Worm (Caenorhabditis elegans): ENCODE results near the gene skn-1.

The skn-1 gene

ce11 chrIV:5657126-5657666 is 3.0 kb downstream of the skn-1 start (continued):
- TF ChIP-seq C06A6.2 (GFP tag; conservative IDR thresholded peaks at IDR 0.05), result 0 out of 2 replicates have a peak, but pooled peaks have one; percentile 56
- no peak for TF ChIP-seq Y67H2A.10 (GFP tag; conservative IDR thresholded peaks at IDR 0.05)
- TF ChIP-seq lir-1 (GFP tag; conservative IDR thresholded peaks at IDR 0.05), result no peak
- TF ChIP-seq T26A5.8 (tag; optimal IDR thresholded peaks at IDR 0.05), result no peak
- peak; percentile 57 for TF ChIP-seq ztf-26 (tag; optimal IDR thresholded peaks at IDR 0.05)
- TF ChIP-seq F37B4.10 (GFP tag; IDR thresholded peaks at IDR 0.05), result no peak
- peak; percentile 51 for TF ChIP-seq madf-10 (tag; optimal IDR thresholded peaks at IDR 0.05)
- TF ChIP-seq pha-4 (tag; optimal IDR thresholded peaks at IDR 0.05), result no peak
- TF ChIP-seq hmg-1.2 (GFP tag; IDR thresholded peaks at IDR 0.05), result peak; percentile 90
- TF ChIP-seq gei-17 (GFP tag; optimal IDR thresholded peaks at IDR 0.05), result no peak
- no peak for TF ChIP-seq ama-1 (optimal IDR thresholded peaks at IDR 0.05)
- TF ChIP-seq ama-1 (GFP tag; optimal IDR thresholded peaks at IDR 0.05), result no peak
- peak; percentile 9 for TF ChIP-seq ceh-27 (GFP tag; optimal IDR thresholded peaks at IDR 0.05)
- TF ChIP-seq nhr-80 (tag; optimal IDR thresholded peaks at IDR 0.05), result no peak
- TF ChIP-seq ceh-100 (GFP tag; IDR thresholded peaks at IDR 0.05), result no peak
- TF ChIP-seq aptf-2 (GFP tag; conservative IDR thresholded peaks at IDR 0.05), result no peak
- TF ChIP-seq Y53G8AR.9 (GFP tag; conservative IDR thresholded peaks at IDR 0.05), result no peak
- TF ChIP-seq Y79H2A.3 (GFP tag; conservative IDR thresholded peaks at IDR 0.05), result no peak
- TF ChIP-seq ccch-3 (GFP tag; optimal IDR thresholded peaks at IDR 0.05), result no peak
- TF ChIP-seq bed-2 (GFP tag; IDR thresholded peaks at IDR 0.05), result no peak
- no peak for TF ChIP-seq mel-28 (tag; optimal IDR thresholded peaks at IDR 0.05; ENCODE audit: borderline replicate concordance)
- no peak for TF ChIP-seq athp-1 (tag; optimal IDR thresholded peaks at IDR 0.05)
- TF ChIP-seq tbp1 (GFP tag; optimal IDR thresholded peaks at IDR 0.05), result peak; percentile 28
- TF ChIP-seq mcd-1 (GFP tag; IDR thresholded peaks at IDR 0.05), result 0 out of 2 replicates have a peak, but pooled peaks have one; percentile 5
- no peak for TF ChIP-seq K11D2.4 (GFP tag; IDR thresholded peaks at IDR 0.05)
- 0 out of 2 replicates have a peak, but pooled peaks have one; percentile 26 for TF ChIP-seq ceh-91 (GFP tag; IDR thresholded peaks at IDR 0.05)
- peak; percentile 77 for TF ChIP-seq lin-40 (tag; optimal IDR thresholded peaks at IDR 0.05)
- TF ChIP-seq ekl-4 (GFP tag; IDR thresholded peaks at IDR 0.05), result peak; percentile 56; the same call in 1 of the 2 replicates
- no peak for TF ChIP-seq egrh-3 (GFP tag; IDR thresholded peaks at IDR 0.05)
- TF ChIP-seq lsy-27 (tag; optimal IDR thresholded peaks at IDR 0.05; ENCODE audit: borderline replicate concordance, insufficient read depth), result no peak
- no peak for TF ChIP-seq ets-4 (GFP tag; optimal IDR thresholded peaks at IDR 0.05)
- no peak for TF ChIP-seq F49E8.2 (tag; optimal IDR thresholded peaks at IDR 0.05; ENCODE audit: insufficient read depth)
- TF ChIP-seq hsf-1 (GFP tag; IDR thresholded peaks at IDR 0.05), result peak; percentile 56; the same call in 1 of the 2 replicates
- no peak for TF ChIP-seq sdz-38 (tag; optimal IDR thresholded peaks at IDR 0.05)
- TF ChIP-seq nhr-90 (tag; optimal IDR thresholded peaks at IDR 0.05), result peak; percentile 41
- no peak for TF ChIP-seq Y56A3A.18 (GFP tag; IDR thresholded peaks at IDR 0.05)
- peak; percentile 59 for TF ChIP-seq die-1 (tag; optimal IDR thresholded peaks at IDR 0.05)

ce11 chrIV:5655966-5656389 is 4.2 kb downstream of the skn-1 start:
- TF ChIP-seq nfyb-1 (GFP tag; IDR thresholded peaks at IDR 0.05) (peak; percentile 59; the same call in 1 of the 2 replicates), lsy-27 (tag; optimal IDR thresholded peaks at IDR 0.05; ENCODE audit: borderline replicate concordance, insufficient read depth) (no peak), cebp-2 (GFP tag; IDR thresholded peaks at IDR 0.05) (no peak), ztf-3 (GFP tag; optimal IDR thresholded peaks at IDR 0.05) (no peak), Y53G8AR.9 (GFP tag; conservative IDR thresholded peaks at IDR 0.05) (no peak), F37B4.10 (GFP tag; IDR thresholded peaks at IDR 0.05) (no peak), madf-8 (GFP tag; conservative IDR thresholded peaks at IDR 0.05) (no peak), somi-1 (GFP tag; optimal IDR thresholded peaks at IDR 0.05) (peak; percentile 43), die-1 (tag; optimal IDR thresholded peaks at IDR 0.05) (no peak), F57C9.4 (tag; optimal IDR thresholded peaks at IDR 0.05) (no peak), attf-3 (GFP tag; conservative IDR thresholded peaks at IDR 0.05) (no peak), Y56A3A.18 (GFP tag; IDR thresholded peaks at IDR 0.05) (no peak), lin-40 (tag; optimal IDR thresholded peaks at IDR 0.05) (peak; percentile 66), lag-1 (GFP tag; IDR thresholded peaks at IDR 0.05) (no peak), T26A5.8 (tag; optimal IDR thresholded peaks at IDR 0.05) (no peak), B0261.1 (tag; optimal IDR thresholded peaks at IDR 0.05) (no peak), ztf-28 (GFP tag; IDR thresholded peaks at IDR 0.05) (no peak), Y79H2A.3 (GFP tag; conservative IDR thresholded peaks at IDR 0.05) (no peak), unc-130 (GFP tag; optimal IDR thresholded peaks at IDR 0.05) (no peak), egl-44 (GFP tag; IDR thresholded peaks at IDR 0.05) (no peak), ets-4 (GFP tag; optimal IDR thresholded peaks at IDR 0.05) (no peak)

Measured in whole organism, young adult.